Worm (Caenorhabditis elegans): Measurements from ENCODE around the gene F40F9.10.

DNA sequence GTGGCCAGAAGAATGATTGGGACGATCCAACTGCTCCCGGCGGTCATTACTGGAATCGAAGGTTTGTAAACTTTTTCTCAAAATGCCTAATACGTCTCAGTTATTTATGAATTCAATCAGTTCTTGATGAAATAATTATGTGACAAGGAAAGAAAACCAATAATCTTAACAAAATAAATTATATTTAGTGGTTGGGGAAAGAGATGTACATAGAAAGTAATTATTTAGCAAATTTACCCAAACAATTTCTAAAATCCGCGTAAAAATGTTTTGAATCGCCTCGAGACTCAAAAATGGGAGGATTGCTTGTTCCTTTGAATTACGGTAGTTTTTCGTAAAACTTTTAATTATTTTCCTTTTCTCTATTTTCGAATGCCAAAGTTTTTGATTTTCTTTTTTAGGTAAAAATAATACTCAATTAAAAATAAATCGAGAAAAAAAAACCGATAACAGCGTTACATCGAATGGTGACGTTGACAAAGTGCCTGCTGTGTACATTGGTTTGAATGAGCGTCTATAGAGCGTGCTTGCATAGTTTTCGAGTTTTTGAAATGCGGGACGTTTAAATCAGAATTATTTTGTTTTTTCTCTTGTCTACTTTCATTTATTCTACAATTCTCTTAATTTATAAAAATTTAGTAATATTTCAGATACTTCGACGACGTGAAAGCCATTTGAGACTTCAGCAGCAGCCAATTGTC is 16.2 kb upstream of the F40F9.10 start, which contains the start of the genes aagr-3 and drap-1:
- TF ChIP-seq him-1 (tag; optimal IDR thresholded peaks at IDR 0.05) (no peak), W03F9.2 (tag; optimal IDR thresholded peaks at IDR 0.05) (peak; percentile 28), dao-5 (tag; optimal IDR thresholded peaks at IDR 0.05) (no peak)

All from whole organism, L4/young adult.